Fruit fly (Drosophila melanogaster): ENCODE measurements around the gene CG7655.
A peak's percentile ranks its signal among the peaks of the same experiment; 100 is the strongest.

The CG7655 gene

DNA sequence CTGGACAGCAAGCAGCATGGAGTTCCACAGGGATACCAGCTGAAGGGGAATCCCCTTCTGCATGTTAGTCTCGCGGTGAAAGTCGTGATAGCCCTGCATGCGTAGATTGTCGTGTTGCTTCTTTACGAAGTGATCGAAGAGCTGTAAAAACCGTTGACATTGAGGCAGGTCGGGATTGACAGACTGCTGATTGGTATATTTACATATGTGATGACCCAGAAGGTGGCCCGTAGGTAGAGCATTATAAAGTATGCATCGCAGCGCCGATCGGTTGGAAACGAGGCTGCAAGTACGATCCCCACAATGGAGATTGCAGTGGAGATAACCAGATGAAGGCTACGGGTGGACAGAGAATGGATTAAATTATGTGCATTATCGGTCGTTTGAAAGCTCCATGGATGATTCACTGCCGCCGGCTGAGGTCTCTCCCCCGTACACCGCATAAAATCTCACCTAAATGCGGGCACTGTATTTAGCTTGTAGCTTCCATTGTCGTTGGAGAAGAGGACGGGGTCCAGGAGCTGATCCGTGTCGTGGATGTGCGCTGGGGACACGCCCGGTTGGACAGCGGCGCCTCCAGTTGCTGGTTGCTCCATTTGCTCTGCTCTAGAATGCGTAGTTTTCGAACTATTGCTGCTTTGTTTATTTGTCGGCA, 12.1 kb upstream of the CG7655 start (continued):
- TF ChIP-seq sug (tag; optimal IDR thresholded peaks at IDR 0.05) (no peak), HLHmδ (GFP tag; optimal IDR thresholded peaks at IDR 0.05) (no peak), kni (GFP tag; optimal IDR thresholded peaks at IDR 0.05) (peak; percentile 23), sob (GFP tag; IDR thresholded peaks at IDR 0.05) (no peak), al (GFP tag; IDR thresholded peaks at IDR 0.05) (no peak), CG10321 (GFP tag; IDR thresholded peaks at IDR 0.05) (no peak), danr (GFP tag; IDR thresholded peaks at IDR 0.05) (no peak), tna (GFP tag; IDR thresholded peaks at IDR 0.05; ENCODE audit: partially characterized antibody) (0 out of 2 replicates have a peak, but pooled peaks have one; percentile 9), Vsx1 (GFP tag; optimal IDR thresholded peaks at IDR 0.05) (no peak), CG1647 (GFP tag; optimal IDR thresholded peaks at IDR 0.05) (no peak), fru (optimal IDR thresholded peaks at IDR 0.05) (no peak), CG7271 (tag; optimal IDR thresholded peaks at IDR 0.05) (no peak), CG6765 (GFP tag; optimal IDR thresholded peaks at IDR 0.05) (no peak), CG1832 (GFP tag; optimal IDR thresholded peaks at IDR 0.05) (no peak), Ptx1 (GFP tag; IDR thresholded peaks at IDR 0.05) (no peak), CG34224 (GFP tag; IDR thresholded peaks at IDR 0.05; ENCODE audit: partially characterized antibody) (no peak), zen (tag; optimal IDR thresholded peaks at IDR 0.05) (no peak), Blimp-1 (GFP tag; optimal IDR thresholded peaks at IDR 0.05) (no peak), pb (GFP tag; optimal IDR thresholded peaks at IDR 0.05) (no peak), CG10431 (GFP tag; optimal IDR thresholded peaks at IDR 0.05) (no peak), CG6813 (GFP tag; optimal IDR thresholded peaks at IDR 0.05) (no peak), sens (GFP tag) (peak; percentile 5), CG3407 (GFP tag; optimal IDR thresholded peaks at IDR 0.05) (no peak), CG5180 (GFP tag; optimal IDR thresholded peaks at IDR 0.05) (no peak), CG15269 (tag; optimal IDR thresholded peaks at IDR 0.05) (no peak), zfh2 (GFP tag; optimal IDR thresholded peaks at IDR 0.05) (no peak)

DNA sequence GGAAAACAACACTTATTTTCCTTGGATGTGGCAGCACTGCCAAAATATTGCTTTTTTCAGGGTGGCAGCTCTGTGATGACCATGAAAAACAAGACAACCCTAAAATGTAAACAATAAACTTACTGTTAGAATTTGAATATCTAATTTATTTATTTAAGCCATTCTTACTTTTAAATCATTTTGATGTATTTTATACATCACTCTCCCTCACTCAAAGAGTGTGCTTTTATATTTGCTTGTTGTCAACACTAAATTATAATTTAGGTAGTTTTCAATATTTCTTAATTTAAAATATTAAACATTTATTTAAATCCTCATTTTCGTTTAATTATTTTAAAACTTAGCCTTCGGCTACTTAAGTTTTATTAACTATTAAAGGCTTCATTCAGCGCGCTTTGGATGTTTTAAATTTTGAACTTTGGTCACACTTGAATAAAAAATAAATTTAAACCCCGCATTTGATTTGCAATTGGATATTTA, 11.6 kb upstream of the CG7655 start, which contains the start of the genes CG7523 and Mps1:
CG7523 (minus strand) TSS at position 39 of the 480 bp plus-strand sequence.
Mps1 (plus strand) TSS at position 415 of the 480 bp plus-strand sequence.
- TF ChIP-seq Med (GFP tag), result peak; percentile 12
- peak; percentile 25; the same call in 1 of the 3 replicates for TF ChIP-seq ci (GFP tag; IDR thresholded peaks at IDR 0.05)
- TF ChIP-seq NFAT (GFP tag; IDR thresholded peaks at IDR 0.05), result peak; percentile 6; the same call in 1 of the 2 replicates
- TF ChIP-seq disco-r (GFP tag; optimal IDR thresholded peaks at IDR 0.05), result no peak
- TF ChIP-seq Myb (GFP tag; optimal IDR thresholded peaks at IDR 0.05), result peak; percentile 91
- peak; percentile 40 for TF ChIP-seq nmo (GFP tag; optimal IDR thresholded peaks at IDR 0.05)
- TF ChIP-seq CG33557 (GFP tag; optimal IDR thresholded peaks at IDR 0.05), result peak; percentile 4
- no peak for TF ChIP-seq Spps (tag; optimal IDR thresholded peaks at IDR 0.05)
- peak; percentile 49; the same call in 1 of the 2 replicates for TF ChIP-seq onecut (GFP tag; IDR thresholded peaks at IDR 0.05)
- peak; percentile 20 for TF ChIP-seq gcm (GFP tag; optimal IDR thresholded peaks at IDR 0.05)
- TF ChIP-seq Hmr (GFP tag; optimal IDR thresholded peaks at IDR 0.05), result peak; percentile 77
- peak; percentile 73 for TF ChIP-seq CG15514 (GFP tag; optimal IDR thresholded peaks at IDR 0.05)
- peak; percentile 44 for TF ChIP-seq CG17829 (tag; optimal IDR thresholded peaks at IDR 0.05)
- TF ChIP-seq CG12391 (tag; optimal IDR thresholded peaks at IDR 0.05), result peak; percentile 79
- no peak for TF ChIP-seq CG5953 (GFP tag; IDR thresholded peaks at IDR 0.05)
- peak in 1 of 2 experiments; percentile 11 for TF ChIP-seq crp (GFP tag; optimal IDR thresholded peaks at IDR 0.05)
- peak; percentile 63 for TF ChIP-seq CG3847 (GFP tag; IDR thresholded peaks at IDR 0.05)
- TF ChIP-seq her (GFP tag; optimal IDR thresholded peaks at IDR 0.05), result no peak
- peak in 1 of 3 experiments; percentile 19 for TF ChIP-seq lola (GFP tag; optimal IDR thresholded peaks at IDR 0.05)
- peak; percentile 65 for TF ChIP-seq kay (GFP tag; optimal IDR thresholded peaks at IDR 0.05)
- TF ChIP-seq gfzf (GFP tag; optimal IDR thresholded peaks at IDR 0.05), result peak; percentile 65
- TF ChIP-seq CG9932 (GFP tag; IDR thresholded peaks at IDR 0.05), result no peak
- peak; percentile 1 for TF ChIP-seq CG7839 (tag; optimal IDR thresholded peaks at IDR 0.05)
- peak; percentile 44 for TF ChIP-seq vvl (GFP tag; IDR thresholded peaks at IDR 0.05)
